Worm (Caenorhabditis elegans): ENCODE measurements around the gene hlh-27.

DNA sequence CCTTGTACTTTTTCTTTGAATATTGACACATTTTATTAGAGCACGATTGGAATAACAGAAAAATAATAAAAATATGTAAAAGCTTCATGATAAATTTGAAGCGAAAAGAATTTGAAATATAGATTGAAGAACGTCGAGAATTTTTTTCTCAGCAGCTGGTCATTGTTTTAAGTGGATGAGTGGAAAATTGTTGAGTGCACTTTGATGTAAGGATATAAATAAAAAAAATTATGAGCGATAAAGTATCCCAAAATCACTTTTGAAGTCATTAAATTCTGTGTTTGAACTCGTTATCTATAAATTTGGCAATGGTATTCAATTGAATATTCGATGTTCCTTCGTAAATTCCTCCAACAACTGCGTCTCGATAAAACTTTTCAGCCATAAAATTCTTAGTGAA is 4.8 kb upstream of the hlh-27 start, which contains the start of gene ins-13:
- TF ChIP-seq ama-1 (optimal IDR thresholded peaks at IDR 0.05): no peak
- TF ChIP-seq ets-7 (tag; optimal IDR thresholded peaks at IDR 0.05): no peak
